Worm (Caenorhabditis elegans): ENCODE measurements around the gene T12B3.3.
"Not testable (repeated sequence)": the region's sequence is repeated elsewhere in the genome, so short reads cannot be mapped to it uniquely, and the experiment has no call there.

The T12B3.3 gene

ce11 chrIV:7339095-7339494 is 35.9 kb upstream of the T12B3.3 start:
- TF ChIP-seq ceh-82 (tag; optimal IDR thresholded peaks at IDR 0.05) (no peak), fos-1 (tag; optimal IDR thresholded peaks at IDR 0.05) (no peak), nhr-12 (tag; optimal IDR thresholded peaks at IDR 0.05) (no peak), unc-62 (GFP tag; optimal IDR thresholded peaks at IDR 0.05) (no peak), eor-1 (tag; optimal IDR thresholded peaks at IDR 0.05) (no peak), skn-1 (tag; optimal IDR thresholded peaks at IDR 0.05) (no peak), ceh-16 (tag; optimal IDR thresholded peaks at IDR 0.05) (no peak), zag-1 (tag; optimal IDR thresholded peaks at IDR 0.05) (no peak), tbx-2 (tag; optimal IDR thresholded peaks at IDR 0.05) (no peak), pha-4 (tag; optimal IDR thresholded peaks at IDR 0.05) (no peak), nhr-25 (tag; optimal IDR thresholded peaks at IDR 0.05) (no peak), nhr-67 (tag; optimal IDR thresholded peaks at IDR 0.05) (no peak), nhr-237 (tag; optimal IDR thresholded peaks at IDR 0.05) (no peak), snpc-4 (tag; optimal IDR thresholded peaks at IDR 0.05) (no peak), lin-39 (tag; optimal IDR thresholded peaks at IDR 0.05) (no peak), mml-1 (tag; optimal IDR thresholded peaks at IDR 0.05) (no peak), egl-27 (tag; optimal IDR thresholded peaks at IDR 0.05) (no peak), egl-5 (tag; optimal IDR thresholded peaks at IDR 0.05) (no peak)

DNA sequence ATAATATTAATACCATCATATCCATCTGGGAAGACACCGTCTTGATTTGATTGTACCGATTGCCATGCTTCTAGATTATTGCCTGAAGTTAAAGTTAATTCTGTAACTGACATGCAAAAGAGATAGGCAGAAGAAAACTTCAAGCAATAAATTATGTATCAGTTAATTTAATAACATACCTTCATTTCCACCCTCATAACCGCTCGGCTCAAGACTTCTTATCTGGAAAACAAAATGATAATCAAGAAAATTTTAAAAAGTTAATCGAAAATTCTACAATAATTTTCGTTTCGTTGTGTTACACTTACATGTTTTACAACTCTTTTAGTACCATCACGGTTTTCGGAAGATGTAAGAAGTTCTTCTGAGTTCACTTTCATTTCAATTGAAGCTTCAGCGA is 32.8 kb upstream of the T12B3.3 start:
- TF ChIP-seq pqm-1 (tag; optimal IDR thresholded peaks at IDR 0.05): no peak
- TF ChIP-seq egl-5 (tag; optimal IDR thresholded peaks at IDR 0.05): no peak
- no peak for TF ChIP-seq ama-1 (optimal IDR thresholded peaks at IDR 0.05)
- no peak for TF ChIP-seq sea-2 (GFP tag; optimal IDR thresholded peaks at IDR 0.05)
- TF ChIP-seq nhr-11 (tag; optimal IDR thresholded peaks at IDR 0.05): no peak
- no peak for TF ChIP-seq ZK546.5 (tag; optimal IDR thresholded peaks at IDR 0.05)
- TF ChIP-seq nhr-67 (tag; optimal IDR thresholded peaks at IDR 0.05): no peak
- TF ChIP-seq nhr-23 (tag; optimal IDR thresholded peaks at IDR 0.05): no peak
- TF ChIP-seq mml-1 (tag; optimal IDR thresholded peaks at IDR 0.05): no peak
- TF ChIP-seq mdl-1 (tag; optimal IDR thresholded peaks at IDR 0.05): no peak

- TF ChIP-seq ztf-4 (tag; optimal IDR thresholded peaks at IDR 0.05): no peak
- TF ChIP-seq nhr-43 (tag; optimal IDR thresholded peaks at IDR 0.05; ENCODE audit: poor library complexity, severe bottlenecking): peak; percentile 31
- TF ChIP-seq nhr-23 (tag; optimal IDR thresholded peaks at IDR 0.05): no peak
- peak; percentile 25 for TF ChIP-seq elt-2 (tag; optimal IDR thresholded peaks at IDR 0.05)
Measured at ce11 chrIV:7344020-7344419, 30.9 kb upstream of the T12B3.3 start.

- TF ChIP-seq elt-2 (tag; optimal IDR thresholded peaks at IDR 0.05): no peak
- TF ChIP-seq nhr-12 (tag; optimal IDR thresholded peaks at IDR 0.05): no peak
- TF ChIP-seq mdl-1 (tag; optimal IDR thresholded peaks at IDR 0.05): no peak
- TF ChIP-seq R02D3.7 (tag; optimal IDR thresholded peaks at IDR 0.05): no peak
- TF ChIP-seq hmg-11 (tag; optimal IDR thresholded peaks at IDR 0.05): no peak
- TF ChIP-seq fkh-2 (tag; optimal IDR thresholded peaks at IDR 0.05): no peak
- no peak for TF ChIP-seq elt-3 (tag; optimal IDR thresholded peaks at IDR 0.05)
- TF ChIP-seq sea-2 (GFP tag; optimal IDR thresholded peaks at IDR 0.05): no peak
- TF ChIP-seq snpc-4 (tag; optimal IDR thresholded peaks at IDR 0.05): no peak
- TF ChIP-seq lsy-12 (tag; optimal IDR thresholded peaks at IDR 0.05): no peak
- TF ChIP-seq ceh-28 (tag; optimal IDR thresholded peaks at IDR 0.05): no peak
- TF ChIP-seq elt-1 (tag; optimal IDR thresholded peaks at IDR 0.05): no peak
- TF ChIP-seq lin-39 (tag; optimal IDR thresholded peaks at IDR 0.05): no peak
- TF ChIP-seq nhr-23 (tag; optimal IDR thresholded peaks at IDR 0.05): no peak
- TF ChIP-seq pqm-1 (tag; optimal IDR thresholded peaks at IDR 0.05): no peak
- TF ChIP-seq nhr-67 (tag; optimal IDR thresholded peaks at IDR 0.05): no peak
Measured at ce11 chrIV:7346751-7347150, 28.2 kb upstream of the T12B3.3 start, which contains the start of gene daf-42. Gene daf-42, minus strand, starts transcription at chrIV:7346851.

- TF ChIP-seq hmg-11, R02D3.7, elt-1 (tag; optimal IDR thresholded peaks at IDR 0.05): not testable (repeated sequence)
Measured at ce11 chrIV:7365011-7365410, 9.9 kb upstream of the T12B3.3 start, which contains the start of gene Y40C5A.4. Gene Y40C5A.4, minus strand, starts transcription at chrIV:7365111.

Measured in whole organism, L3 larva.